Worm (Caenorhabditis elegans): ENCODE measurements around the gene nhr-55.

nhr-55 gene

ce11 chrV:489320-489719 is 11.4 kb downstream of the nhr-55 start, which contains the start of gene nhr-106:
Gene nhr-106 (plus strand): TSS chrV:489620.
- TF ChIP-seq nhr-28 (tag; optimal IDR thresholded peaks at IDR 0.05): peak; percentile 78
- peak; percentile 20 for TF ChIP-seq pqm-1 (tag; optimal IDR thresholded peaks at IDR 0.05)
- no peak for TF ChIP-seq daf-16 (GFP tag; optimal IDR thresholded peaks at IDR 0.05)
- peak; percentile 26 for TF ChIP-seq daf-16 (tag; optimal IDR thresholded peaks at IDR 0.05)
- peak; percentile 48; the same call in 1 of the 2 replicates for TF ChIP-seq dmd-6 (GFP tag; IDR thresholded peaks at IDR 0.05)
- TF ChIP-seq gei-8 (GFP tag; optimal IDR thresholded peaks at IDR 0.05): no peak
- no peak for TF ChIP-seq nhr-77 (tag; optimal IDR thresholded peaks at IDR 0.05)

DNA sequence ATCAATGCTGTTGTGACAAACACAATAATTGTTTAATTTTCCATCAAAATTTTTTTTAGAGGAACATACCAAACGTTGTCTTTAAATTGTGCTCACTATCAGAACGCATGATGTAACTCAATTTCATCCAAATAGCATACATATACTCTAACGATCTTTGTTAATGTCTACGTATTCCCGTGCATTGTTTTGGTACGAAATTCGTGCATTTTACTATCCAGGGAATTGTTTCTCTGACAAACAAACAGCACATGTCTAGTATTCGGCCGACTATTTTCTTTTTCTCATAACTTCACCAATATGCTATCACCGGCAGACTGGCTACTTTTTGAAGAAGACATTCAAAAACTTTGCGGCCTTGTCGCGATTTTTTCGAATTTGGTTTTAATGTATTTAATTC is 13.5 kb downstream of the nhr-55 start, which contains the start of gene str-196:
Gene str-196 (plus strand): TSS at position 301 of the 400 bp plus-strand sequence.
- no peak for TF ChIP-seq set-16 (GFP tag; IDR thresholded peaks at IDR 0.05)

DNA sequence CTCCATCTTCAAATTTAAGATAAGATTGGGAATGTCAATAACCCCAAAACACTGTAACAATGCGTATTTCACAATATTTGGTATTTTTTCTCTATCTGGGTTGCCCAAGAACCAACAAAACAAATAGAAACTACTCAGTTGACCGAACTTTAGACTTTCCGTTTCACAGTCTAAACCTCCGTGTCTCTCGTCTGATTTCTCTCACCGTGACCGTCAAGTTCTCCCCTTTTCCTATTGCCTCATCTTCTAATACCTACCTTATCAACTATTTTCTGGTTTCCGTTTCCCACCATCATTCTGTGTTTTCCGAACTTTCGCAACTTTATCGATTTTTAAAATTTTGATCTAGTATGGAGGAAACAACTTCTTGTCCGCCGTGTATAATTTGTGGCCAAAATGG is 16.3 kb downstream of the nhr-55 start, which contains the start of gene nhr-131:
Gene nhr-131 (plus strand): TSS at position 87 of the 400 bp plus-strand sequence.
- peak in 1 of 2 experiments; percentile 10 for TF ChIP-seq mdl-1 (tag; optimal IDR thresholded peaks at IDR 0.05)
- TF ChIP-seq ceh-28 (tag; optimal IDR thresholded peaks at IDR 0.05): peak; percentile 48
- TF ChIP-seq unc-130 (GFP tag; optimal IDR thresholded peaks at IDR 0.05): no peak
- no peak for TF ChIP-seq snpc-4 (tag; optimal IDR thresholded peaks at IDR 0.05)
- TF ChIP-seq mes-2 (tag; optimal IDR thresholded peaks at IDR 0.05; ENCODE audit: poor library complexity, severe bottlenecking): peak; percentile 36
- TF ChIP-seq Y5F2A.4 (GFP tag; optimal IDR thresholded peaks at IDR 0.05): no peak
- peak; percentile 87 for TF ChIP-seq nhr-28 (tag; optimal IDR thresholded peaks at IDR 0.05)
- no peak for TF ChIP-seq F37D6.2 (tag; optimal IDR thresholded peaks at IDR 0.05)
- no peak for TF ChIP-seq nhr-25 (tag; optimal IDR thresholded peaks at IDR 0.05; ENCODE audit: borderline replicate concordance, insufficient read depth)
- no peak for TF ChIP-seq zfp-3 (GFP tag; conservative IDR thresholded peaks at IDR 0.05)
- peak; percentile 77 for TF ChIP-seq dmd-6 (GFP tag; IDR thresholded peaks at IDR 0.05)
- peak; percentile 71 for TF ChIP-seq dve-1 (tag; optimal IDR thresholded peaks at IDR 0.05; ENCODE audit: insufficient read depth)
- TF ChIP-seq sdz-12 (GFP tag; optimal IDR thresholded peaks at IDR 0.05): no peak
- TF ChIP-seq F49E8.2 (tag; optimal IDR thresholded peaks at IDR 0.05; ENCODE audit: borderline replicate concordance): no peak
- TF ChIP-seq hlh-11 (tag; optimal IDR thresholded peaks at IDR 0.05): peak; percentile 51
- peak; percentile 58; the same call in 1 of the 2 replicates for TF ChIP-seq lin-1 (GFP tag; IDR thresholded peaks at IDR 0.05)
- no peak for TF ChIP-seq arid-1 (GFP tag; conservative IDR thresholded peaks at IDR 0.05)
- peak; percentile 38 for TF ChIP-seq nhr-77 (tag; optimal IDR thresholded peaks at IDR 0.05)
- no peak for TF ChIP-seq zip-2 (tag; optimal IDR thresholded peaks at IDR 0.05)
- peak; percentile 36 for TF ChIP-seq nhr-102 (tag; optimal IDR thresholded peaks at IDR 0.05)
- TF ChIP-seq php-3 (GFP tag; IDR thresholded peaks at IDR 0.05): no peak
- TF ChIP-seq cey-2 (tag; optimal IDR thresholded peaks at IDR 0.05; ENCODE audit: borderline replicate concordance, insufficient read depth): no peak
- peak; percentile 62 for TF ChIP-seq pqm-1 (tag; optimal IDR thresholded peaks at IDR 0.05)
- no peak for TF ChIP-seq F10B5.3 (tag; optimal IDR thresholded peaks at IDR 0.05)
- TF ChIP-seq spr-3 (GFP tag; optimal IDR thresholded peaks at IDR 0.05): no peak
- TF ChIP-seq daf-16 (GFP tag; optimal IDR thresholded peaks at IDR 0.05): no peak
- peak; percentile 82 for TF ChIP-seq daf-16 (tag; optimal IDR thresholded peaks at IDR 0.05)
- TF ChIP-seq aha-1 (tag): peak; percentile 38

- no peak for TF ChIP-seq hmg-1.1 (GFP tag; IDR thresholded peaks at IDR 0.05)
- TF ChIP-seq attf-4 (tag; optimal IDR thresholded peaks at IDR 0.05): no peak
- no peak for TF ChIP-seq lin-29 (GFP tag; IDR thresholded peaks at IDR 0.05)
- no peak for TF ChIP-seq lin-13 (GFP tag; optimal IDR thresholded peaks at IDR 0.05)
- TF ChIP-seq aha-1 (tag): peak; percentile 22
- no peak for TF ChIP-seq ztf-7 (tag; optimal IDR thresholded peaks at IDR 0.05)
- TF ChIP-seq zip-2 (tag; optimal IDR thresholded peaks at IDR 0.05): no peak
- no peak for TF ChIP-seq F44E2.7 (GFP tag; IDR thresholded peaks at IDR 0.05)
- TF ChIP-seq hlh-11 (tag; optimal IDR thresholded peaks at IDR 0.05): no peak
Observed at ce11 chrV:497399-497798, 19.4 kb downstream of the nhr-55 start, which contains the start of gene T01G6.1. Gene T01G6.1 (plus strand): TSS chrV:497699.

All from whole organism, L4 larva.